Fruit fly (Drosophila melanogaster) whole organism, embryonic: Measurements from ENCODE around the gene form3.

Source experiments
- Ada2b ChIP-seq: fragments of 200-800 bp; sonication (Bioruptor generic); IDR thresholded peaks from 2 replicates; pipeline ENCODE4 v1.3.6; 2022; ENCODE audit warnings: missing biosample characterization, missing genetic modification characterization
- Bgb ChIP-seq: fragments of 200-800 bp; sonication (Bioruptor generic); IDR thresholded peaks from 2 replicates; pipeline ENCODE4 v1.3.6; 2022; ENCODE audit warnings: missing biosample characterization, missing genetic modification characterization; ENCODE audit not compliant: partially characterized antibody
- CG10543 ChIP-seq: fragments of 200-800 bp; sonication (Bioruptor generic); optimal IDR thresholded peaks from 3 replicates; lab custom pipeline; 2017; ENCODE audit warnings: missing biosample characterization, mild to moderate bottlenecking, missing genetic modification characterization, moderate library complexity
- CG10979 ChIP-seq: fragments of 200-800 bp; sonication (Bioruptor generic); optimal IDR thresholded peaks from 2 replicates; lab custom pipeline; 2018; ENCODE audit warnings: missing biosample characterization, mild to moderate bottlenecking, missing genetic modification characterization, moderate library complexity
- CG11504 ChIP-seq: fragments of 200-800 bp; sonication (Bioruptor generic); optimal IDR thresholded peaks from 3 replicates; lab custom pipeline; 2019; ENCODE audit warnings: missing biosample characterization, mild to moderate bottlenecking, missing genetic modification characterization, moderate library complexity
- CG11696 ChIP-seq: fragments of 200-800 bp; sonication (Bioruptor generic); IDR thresholded peaks from 2 replicates; pipeline ENCODE4 v1.3.6; 2022; ENCODE audit warnings: missing biosample characterization, missing genetic modification characterization
- CG12942 ChIP-seq: fragments of 200-800 bp; sonication (Bioruptor generic); optimal IDR thresholded peaks from 3 replicates; lab custom pipeline; 2016; ENCODE audit warnings: missing biosample characterization, missing genetic modification characterization
- CG13296 ChIP-seq: fragments of 200-800 bp; sonication (Bioruptor generic); optimal IDR thresholded peaks from 3 replicates; lab custom pipeline; 2018; ENCODE audit warnings: missing biosample characterization, mild to moderate bottlenecking, missing genetic modification characterization
- CG13894 ChIP-seq: fragments of 200-800 bp; sonication (Bioruptor generic); optimal IDR thresholded peaks from 3 replicates; lab custom pipeline; 2018; ENCODE audit warnings: missing biosample characterization, mild to moderate bottlenecking, missing genetic modification characterization, moderate library complexity
- CG14050 ChIP-seq: fragments of 200-800 bp; sonication (Bioruptor generic); IDR thresholded peaks from 3 replicates; pipeline ENCODE4 v1.3.6; 2022; ENCODE audit warnings: missing biosample characterization, missing genetic modification characterization
- CG14860 ChIP-seq: fragments of 200-800 bp; sonication (Bioruptor generic); IDR thresholded peaks from 3 replicates; pipeline ENCODE4 v1.3.6; 2022; ENCODE audit warnings: missing biosample characterization, missing genetic modification characterization; ENCODE audit not compliant: partially characterized antibody
- CG15696 ChIP-seq: fragments of 200-800 bp; sonication (Bioruptor generic); optimal IDR thresholded peaks from 2 replicates; lab custom pipeline; 2019; ENCODE audit warnings: missing biosample characterization, mild to moderate bottlenecking, missing genetic modification characterization, moderate library complexity
- CG1602 ChIP-seq: fragments of 200-800 bp; sonication (Bioruptor generic); optimal IDR thresholded peaks from 3 replicates; lab custom pipeline; 2016; ENCODE audit warnings: missing biosample characterization, missing genetic modification characterization
- CG17186 ChIP-seq: fragments of 200-800 bp; sonication (Bioruptor generic); optimal IDR thresholded peaks from 3 replicates; lab custom pipeline; 2017; ENCODE audit warnings: missing biosample characterization, missing genetic modification reagents, missing genetic modification characterization
- CG17359 ChIP-seq: fragments of 200-800 bp; sonication (Bioruptor generic); optimal IDR thresholded peaks from 3 replicates; lab custom pipeline; 2018; ENCODE audit warnings: missing biosample characterization, mild to moderate bottlenecking, missing genetic modification characterization, moderate library complexity
- CG17361 ChIP-seq: fragments of 200-800 bp; sonication (Bioruptor generic); IDR thresholded peaks from 3 replicates; pipeline ENCODE4 v1.3.6; 2022; ENCODE audit warnings: missing biosample characterization, missing genetic modification characterization
- CG17802 ChIP-seq: fragments of 200-800 bp; sonication (Bioruptor generic); optimal IDR thresholded peaks from 2 replicates; lab custom pipeline; 2018; ENCODE audit warnings: missing biosample characterization, mild to moderate bottlenecking, missing genetic modification characterization, moderate library complexity
- CG18262 ChIP-seq: fragments of 200-800 bp; optimal IDR thresholded peaks from 3 replicates; lab custom pipeline; 2019; ENCODE audit warnings: missing biosample characterization, mild to moderate bottlenecking, missing genetic modification characterization, moderate library complexity
- CG18764 ChIP-seq: fragments of 200-800 bp; sonication (Bioruptor generic); optimal IDR thresholded peaks from 3 replicates; lab custom pipeline; 2016; ENCODE audit warnings: missing biosample characterization, missing genetic modification characterization
- CG3065 ChIP-seq: fragments of 200-800 bp; sonication (Bioruptor generic); optimal IDR thresholded peaks from 2 replicates; lab custom pipeline; 2016; ENCODE audit warnings: missing biosample characterization, missing genetic modification characterization
- CG6272 ChIP-seq: fragments of 200-800 bp; sonication (Bioruptor generic); IDR thresholded peaks from 2 replicates; pipeline ENCODE4 v1.3.6; 2022; ENCODE audit warnings: missing biosample characterization, missing genetic modification characterization
- CG7357 ChIP-seq: fragments of 200-800 bp; sonication (Bioruptor generic); IDR thresholded peaks from 3 replicates; pipeline ENCODE4 v1.3.6; 2022; ENCODE audit warnings: missing biosample characterization, missing genetic modification characterization
- CG9727 ChIP-seq: fragments of 200-800 bp; sonication (Bioruptor generic); optimal IDR thresholded peaks from 3 replicates; lab custom pipeline; 2017; ENCODE audit warnings: missing biosample characterization, mild to moderate bottlenecking, missing genetic modification characterization
- CG9817 ChIP-seq: fragments of 200-800 bp; sonication (Bioruptor generic); optimal IDR thresholded peaks from 2 replicates; lab custom pipeline; 2018; ENCODE audit warnings: missing biosample characterization, mild to moderate bottlenecking, missing genetic modification characterization, moderate library complexity
- Dek ChIP-seq: fragments of 200-800 bp; sonication (Bioruptor generic); optimal IDR thresholded peaks from 3 replicates; lab custom pipeline; 2019; ENCODE audit warnings: missing biosample characterization, mild to moderate bottlenecking, missing genetic modification characterization, moderate library complexity
- E2f1 ChIP-seq: fragments of 200-800 bp; sonication (Bioruptor generic); IDR thresholded peaks from 2 replicates; pipeline ENCODE4 v1.3.6; 2022; ENCODE audit warnings: missing biosample characterization, missing genetic modification characterization
- Gsc ChIP-seq: fragments of 200-800 bp; sonication (Bioruptor generic); IDR thresholded peaks from 2 replicates; pipeline ENCODE4 v1.3.6; 2022; ENCODE audit warnings: missing biosample characterization, missing genetic modification characterization
- Hsf ChIP-seq: fragments of 200-800 bp; sonication (Bioruptor generic); optimal IDR thresholded peaks from 3 replicates; lab custom pipeline; 2016; ENCODE audit warnings: missing biosample characterization, missing genetic modification characterization
- MESR4 ChIP-seq: fragments of 200-800 bp; sonication (Bioruptor generic); optimal IDR thresholded peaks from 2 replicates; lab custom pipeline; 2018; ENCODE audit warnings: missing biosample characterization, mild to moderate bottlenecking, missing genetic modification characterization, moderate library complexity
- MTF-1 ChIP-seq: fragments of 200-800 bp; sonication (Bioruptor generic); optimal IDR thresholded peaks from 2 replicates; lab custom pipeline; 2018; ENCODE audit warnings: missing biosample characterization, mild to moderate bottlenecking, missing genetic modification characterization, borderline replicate concordance
- Oaz ChIP-seq: fragments of 200-800 bp; sonication (Bioruptor generic); IDR thresholded peaks from 2 replicates; pipeline ENCODE4 v1.3.6; 2022; ENCODE audit warnings: missing biosample characterization, missing genetic modification characterization
- Stat92E ChIP-seq, 3 experiments: fragments of >200 bp in 2 of 3; fragments of 200-800 bp in 1 of 3; sonication (Bioruptor generic) in 1 of 3; optimal IDR thresholded peaks; 2 replicates each; lab custom pipeline; 2017 to 2019; ENCODE audit warnings: missing biosample characterization in 3 of 3, missing genetic modification characterization in 3 of 3, mild to moderate bottlenecking in 1 of 3, moderate library complexity in 1 of 3
- bowl ChIP-seq: fragments of 200-800 bp; sonication (Bioruptor generic); IDR thresholded peaks from 2 replicates; pipeline ENCODE4 v1.3.6; 2022; ENCODE audit warnings: missing biosample characterization, missing genetic modification characterization
- bsh ChIP-seq, 2 experiments: fragments of 200-800 bp; sonication (Bioruptor generic); optimal IDR thresholded peaks; 2 replicates each; lab custom pipeline; 2017 to 2018; ENCODE audit warnings: mild to moderate bottlenecking in 2 of 2, missing biosample characterization in 2 of 2, missing genetic modification characterization in 2 of 2, moderate library complexity in 1 of 2
- ci ChIP-seq: fragments of 200-800 bp; sonication (Bioruptor generic); IDR thresholded peaks from 3 replicates; pipeline ENCODE4 v1.3.6; 2022; ENCODE audit warnings: missing biosample characterization, missing genetic modification characterization
- dmrt11E ChIP-seq: fragments of 200-800 bp; sonication (Bioruptor generic); optimal IDR thresholded peaks from 3 replicates; lab custom pipeline; 2018; ENCODE audit warnings: missing biosample characterization, mild to moderate bottlenecking, missing genetic modification characterization, moderate library complexity
- dysf ChIP-seq: fragments of 200-800 bp; sonication (Bioruptor generic); IDR thresholded peaks from 3 replicates; pipeline ENCODE4 v1.3.6; 2022; ENCODE audit warnings: missing biosample characterization, missing genetic modification characterization
- en ChIP-seq: fragments of 200-800 bp; sonication (Bioruptor generic); optimal IDR thresholded peaks from 2 replicates; lab custom pipeline; 2016; ENCODE audit warnings: missing biosample characterization, missing genetic modification characterization
- jumu ChIP-seq: fragments of 200-800 bp; sonication (Bioruptor generic); optimal IDR thresholded peaks from 3 replicates; lab custom pipeline; 2016; ENCODE audit warnings: missing biosample characterization, missing genetic modification characterization
- klu ChIP-seq: fragments of 200-800 bp; sonication (Bioruptor generic); IDR thresholded peaks from 2 replicates; pipeline ENCODE4 v1.3.6; 2022; ENCODE audit warnings: missing biosample characterization, missing genetic modification characterization
- nerfin-1 ChIP-seq: fragments of 200-800 bp; sonication (Bioruptor generic); optimal IDR thresholded peaks from 3 replicates; lab custom pipeline; 2019; ENCODE audit warnings: missing biosample characterization, mild to moderate bottlenecking, missing genetic modification characterization, moderate library complexity
- nom ChIP-seq: fragments of 200-800 bp; sonication (Bioruptor generic); optimal IDR thresholded peaks from 2 replicates; lab custom pipeline; 2017; ENCODE audit warnings: missing biosample characterization, missing genetic modification characterization, mild to moderate bottlenecking, moderate library complexity, missing genetic modification reagents
- repo ChIP-seq: fragments of 200-800 bp; sonication (Bioruptor generic); optimal IDR thresholded peaks from 2 replicates; lab custom pipeline; 2016; ENCODE audit warnings: missing biosample characterization, missing genetic modification characterization
- run ChIP-seq: fragments of 200-800 bp; sonication (Bioruptor generic); optimal IDR thresholded peaks from 3 replicates; lab custom pipeline; 2018; ENCODE audit warnings: missing biosample characterization, mild to moderate bottlenecking, missing genetic modification characterization
- scrt ChIP-seq: fragments of 200-800 bp; sonication (Bioruptor generic); optimal IDR thresholded peaks from 2 replicates; lab custom pipeline; 2018; ENCODE audit warnings: missing biosample characterization, mild to moderate bottlenecking, missing genetic modification characterization, moderate library complexity
- sens-2 ChIP-seq: fragments of 200-800 bp; sonication (Bioruptor generic); IDR thresholded peaks from 2 replicates; pipeline ENCODE4 v1.3.6; 2022; ENCODE audit warnings: missing biosample characterization, missing genetic modification characterization
- sr ChIP-seq: fragments of 200-800 bp; sonication (Bioruptor generic); IDR thresholded peaks from 3 replicates; pipeline ENCODE4 v1.3.6; 2022; ENCODE audit warnings: missing biosample characterization, missing genetic modification characterization
- zen2 ChIP-seq: fragments of 200-800 bp; sonication (Bioruptor generic); IDR thresholded peaks from 3 replicates; pipeline ENCODE4 v1.3.6; 2022; ENCODE audit warnings: missing biosample characterization, missing genetic modification characterization; ENCODE audit not compliant: partially characterized antibody

form3 gene

dm6 chr3L:7133699-7134655 lies 39.4 kb downstream of the form3 start, which contains the start of gene melt (continued):
- no peak for TF ChIP-seq CG11696 (GFP tag; lab: Robert Waterston, UW)
- TF ChIP-seq zen2 (GFP tag; lab: Robert Waterston, UW), result peak; percentile 19; the same call in 1 of the 3 replicates
- peak; percentile 78 for TF ChIP-seq CG13296 (GFP tag; lab: Kevin White, UChicago)
- TF ChIP-seq bowl (GFP tag; lab: Robert Waterston, UW), result peak; percentile 51; the same call in 1 of the 2 replicates
- peak; percentile 48; the same call in 1 of the 3 replicates for TF ChIP-seq sr (GFP tag; lab: Robert Waterston, UW)
- peak; percentile 83 for TF ChIP-seq nerfin-1 (tag; lab: Kevin White, UChicago)
- peak; percentile 67 for TF ChIP-seq Ada2b
- TF ChIP-seq dmrt11E, result peak; percentile 83
- TF ChIP-seq CG10979 (tag; lab: Kevin White, UChicago), result peak; percentile 89
- no peak for TF ChIP-seq CG14860 (GFP tag; lab: Robert Waterston, UW)
- peak; percentile 81 for TF ChIP-seq CG12942 (GFP tag; lab: Kevin White, UChicago)
- peak; percentile 78 for TF ChIP-seq repo (GFP tag; lab: Kevin White, UChicago)
- no peak; the same call in 1 of the 2 replicates for TF ChIP-seq Oaz (GFP tag; lab: Robert Waterston, UW)
- peak; percentile 52; the same call in 2 of the 3 replicates for TF ChIP-seq CG14050
- TF ChIP-seq CG3065, result peak; percentile 68
- peak; percentile 76 for TF ChIP-seq scrt (GFP tag; lab: Kevin White, UChicago)
- TF ChIP-seq sens-2, result peak; percentile 43; the same call in 1 of the 2 replicates
- peak; percentile 89 for TF ChIP-seq CG1602 (GFP tag; lab: Kevin White, UChicago)
- peak; percentile 64 for TF ChIP-seq E2f1 (GFP tag; lab: Robert Waterston, UW)
- peak; percentile 46 for TF ChIP-seq CG17802 (tag; lab: Kevin White, UChicago)
- peak; percentile 80 for TF ChIP-seq en
- peak; percentile 39 for TF ChIP-seq CG13894 (tag; lab: Kevin White, UChicago)
- TF ChIP-seq CG17186, result peak; percentile 5
- TF ChIP-seq CG9727 (GFP tag; lab: Kevin White, UChicago), result peak; percentile 95
- TF ChIP-seq MTF-1, result no peak
- TF ChIP-seq dysf (GFP tag; lab: Robert Waterston, UW), result peak; percentile 88
- TF ChIP-seq CG7357, result peak; percentile 77
- TF ChIP-seq Dek (tag; lab: Kevin White, UChicago), result peak; percentile 87
- TF ChIP-seq MESR4 (GFP tag; lab: Kevin White, UChicago), result no peak
- peak; percentile 33; the same call in 1 of the 2 replicates for TF ChIP-seq CG6272 (GFP tag; lab: Robert Waterston, UW)
- peak; percentile 92 for TF ChIP-seq Hsf (GFP tag; lab: Kevin White, UChicago)

- TF ChIP-seq bsh (GFP tag; optimal IDR thresholded peaks at IDR 0.05; lab: Kevin White, UChicago), result peak in 1 of 2 experiments; percentile 51
- TF ChIP-seq ci, result 0 out of 3 replicates have a peak, but pooled peaks have one; percentile 7
- TF ChIP-seq CG18262, result no peak
- no peak for TF ChIP-seq CG18764
- no peak for TF ChIP-seq Stat92E (GFP tag; optimal IDR thresholded peaks at IDR 0.05; lab: Kevin White, UChicago)
- no peak for TF ChIP-seq CG17359 (tag; lab: Kevin White, UChicago)
- TF ChIP-seq Gsc (GFP tag; lab: Robert Waterston, UW), result no peak
- TF ChIP-seq Bgb (GFP tag; lab: Robert Waterston, UW), result peak; percentile 13; the same call in 1 of the 2 replicates
- no peak for TF ChIP-seq CG11504 (tag; lab: Kevin White, UChicago)
- no peak for TF ChIP-seq jumu (GFP tag; lab: Kevin White, UChicago)
- TF ChIP-seq CG9817 (tag; lab: Kevin White, UChicago), result no peak
- TF ChIP-seq CG17361 (GFP tag; lab: Robert Waterston, UW), result no peak
- TF ChIP-seq scrt (GFP tag; lab: Kevin White, UChicago), result no peak
- TF ChIP-seq klu (GFP tag; lab: Robert Waterston, UW), result no peak
- no peak for TF ChIP-seq CG15696 (tag; lab: Kevin White, UChicago)
- no peak for TF ChIP-seq CG10543 (GFP tag; lab: Kevin White, UChicago)
- TF ChIP-seq nom (GFP tag; lab: Kevin White, UChicago), result peak; percentile 79
- TF ChIP-seq run, result no peak
Measured at dm6 chr3L:7134818-7135217, 40.2 kb downstream of the form3 start.
